Worm (Caenorhabditis elegans): Measurements from ENCODE around the gene suex-2.

The suex-2 gene

ce11 chrIV:8927093-8927492, 41.0 kb upstream of the suex-2 start (continued):
- TF ChIP-seq hsf-1 (GFP tag; IDR thresholded peaks at IDR 0.05) (peak; percentile 69), lir-1 (GFP tag; conservative IDR thresholded peaks at IDR 0.05) (peak; percentile 76), ZK185.1 (tag; optimal IDR thresholded peaks at IDR 0.05; ENCODE audit: poor library complexity, severe bottlenecking) (peak; percentile 91), F23B12.7 (tag; optimal IDR thresholded peaks at IDR 0.05; ENCODE audit: insufficient read depth) (peak; percentile 92), hlh-26 (GFP tag; conservative IDR thresholded peaks at IDR 0.05) (no peak), zim-3 (tag; optimal IDR thresholded peaks at IDR 0.05) (peak; percentile 95), mcd-1 (GFP tag; IDR thresholded peaks at IDR 0.05) (peak; percentile 79), Y95B8A.8 (GFP tag; IDR thresholded peaks at IDR 0.05) (0 out of 2 replicates have a peak, but pooled peaks have one; percentile 40), hrde-1 (tag; optimal IDR thresholded peaks at IDR 0.05; ENCODE audit: borderline replicate concordance) (peak; percentile 86), ekl-4 (GFP tag; IDR thresholded peaks at IDR 0.05) (peak; percentile 89), madf-8 (GFP tag; conservative IDR thresholded peaks at IDR 0.05) (0 out of 2 replicates have a peak, but pooled peaks have one; percentile 21), Y53F4B.3 (GFP tag; IDR thresholded peaks at IDR 0.05) (0 out of 2 replicates have a peak, but pooled peaks have one; percentile 15), hmg-1.2 (GFP tag; IDR thresholded peaks at IDR 0.05) (peak; percentile 78), snpc-3.4 (tag; optimal IDR thresholded peaks at IDR 0.05) (peak; percentile 89), aptf-3 (GFP tag; IDR thresholded peaks at IDR 0.05) (peak; percentile 84; the same call in 1 of the 2 replicates), B0336.3 (GFP tag; IDR thresholded peaks at IDR 0.05) (peak; percentile 89), T26A5.8 (tag; optimal IDR thresholded peaks at IDR 0.05) (peak; percentile 86), sptf-2 (GFP tag; optimal IDR thresholded peaks at IDR 0.05) (peak; percentile 95), F49E8.2 (tag; optimal IDR thresholded peaks at IDR 0.05; ENCODE audit: insufficient read depth) (peak; percentile 77), xnd-1 (tag; optimal IDR thresholded peaks at IDR 0.05) (peak; percentile 42), T07F8.4 (tag; optimal IDR thresholded peaks at IDR 0.05) (peak; percentile 91), nhr-120 (GFP tag; IDR thresholded peaks at IDR 0.05) (peak; percentile 89; the same call in 1 of the 2 replicates), egl-18 (GFP tag; IDR thresholded peaks at IDR 0.05) (no peak), tbx-9 (tag; optimal IDR thresholded peaks at IDR 0.05; ENCODE audit: borderline replicate concordance) (peak; percentile 89), dpff-1 (tag; optimal IDR thresholded peaks at IDR 0.05) (peak; percentile 85), let-526 (GFP tag; IDR thresholded peaks at IDR 0.05) (peak; percentile 50; the same call in 1 of the 2 replicates), ccch-3 (GFP tag; optimal IDR thresholded peaks at IDR 0.05) (peak; percentile 38), mel-28 (tag; optimal IDR thresholded peaks at IDR 0.05; ENCODE audit: borderline replicate concordance) (peak; percentile 31), C17E4.6 (GFP tag; IDR thresholded peaks at IDR 0.05) (peak; percentile 60), egrh-3 (GFP tag; IDR thresholded peaks at IDR 0.05) (peak; percentile 57), egl-44 (GFP tag; IDR thresholded peaks at IDR 0.05) (peak; percentile 94), lin-54 (GFP tag; optimal IDR thresholded peaks at IDR 0.05) (peak; percentile 82), lsl-1 (GFP tag; optimal IDR thresholded peaks at IDR 0.05) (peak; percentile 66), aptf-2 (GFP tag; conservative IDR thresholded peaks at IDR 0.05) (no peak), tlf-1 (GFP tag; optimal IDR thresholded peaks at IDR 0.05) (peak; percentile 74), dpl-1 (GFP tag; optimal IDR thresholded peaks at IDR 0.05) (peak; percentile 11), unc-62 (GFP tag; optimal IDR thresholded peaks at IDR 0.05) (no peak), nhr-27 (tag; optimal IDR thresholded peaks at IDR 0.05) (peak; percentile 73), F37B4.10 (GFP tag; IDR thresholded peaks at IDR 0.05) (no peak), somi-1 (GFP tag; optimal IDR thresholded peaks at IDR 0.05) (peak; percentile 70), F22D6.2 (tag; optimal IDR thresholded peaks at IDR 0.05) (peak; percentile 51), snpc-1.3 (tag; optimal IDR thresholded peaks at IDR 0.05; ENCODE audit: insufficient read depth) (peak; percentile 95), F10E7.11 (tag; optimal IDR thresholded peaks at IDR 0.05) (peak; percentile 92), lin-40 (tag; optimal IDR thresholded peaks at IDR 0.05) (peak; percentile 84), nfya-2 (GFP tag; IDR thresholded peaks at IDR 0.05) (no peak)
